Worm (Caenorhabditis elegans) whole organism, early embryonic: ENCODE measurements around the gene D1086.18.

Experiments
- B0310.2 ChIP-seq: sonication (generic microtip); optimal IDR thresholded peaks from 2 replicates; lab custom pipeline; 2016; ENCODE audit warnings: mild to moderate bottlenecking, missing genetic modification characterization, missing compliant biosample characterization
- F13C5.2 ChIP-seq: sonication (generic microtip); optimal IDR thresholded peaks from 2 replicates; lab custom pipeline; 2017; ENCODE audit warnings: mild to moderate bottlenecking, missing genetic modification characterization, inconsistent platforms, missing compliant biosample characterization
- aly-1 ChIP-seq: sonication (generic microtip); optimal IDR thresholded peaks from 2 replicates; lab custom pipeline; 2016; ENCODE audit warnings: missing genetic modification characterization, missing compliant biosample characterization
- ama-1 ChIP-seq: fragments of 150-350 bp; optimal IDR thresholded peaks from 2 replicates; lab custom pipeline; 2014
- ceh-13 ChIP-seq: fragments of 200-800 bp; sonication (Bioruptor generic); optimal IDR thresholded peaks from 2 replicates; lab custom pipeline; 2018; ENCODE audit warnings: mild to moderate bottlenecking, missing genetic modification characterization, missing compliant biosample characterization
- ceh-36 ChIP-seq: sonication (generic microtip); optimal IDR thresholded peaks from 2 replicates; lab custom pipeline; 2016; ENCODE audit warnings: missing genetic modification characterization, inconsistent platforms, missing compliant biosample characterization
- ets-7 ChIP-seq: sonication (generic microtip); optimal IDR thresholded peaks from 2 replicates; lab custom pipeline; 2016; ENCODE audit warnings: missing genotype, missing genetic modification characterization, missing compliant biosample characterization
- flt-1 ChIP-seq: fragments of 200-800 bp; sonication (Bioruptor generic); IDR thresholded peaks from 2 replicates; pipeline ENCODE4 v1.3.6; 2022; ENCODE audit warnings: missing genetic modification characterization, missing compliant biosample characterization
- hmbx-1 ChIP-seq: sonication (generic microtip); optimal IDR thresholded peaks from 2 replicates; lab custom pipeline; 2016; ENCODE audit warnings: mild to moderate bottlenecking, missing genetic modification characterization, missing compliant biosample characterization
- hmg-4 ChIP-seq: fragments of 200-800 bp; sonication (Bioruptor generic); optimal IDR thresholded peaks from 2 replicates; lab custom pipeline; 2018; ENCODE audit warnings: mild to moderate bottlenecking, missing genetic modification characterization, missing compliant biosample characterization
- hnd-1 ChIP-seq: sonication (generic microtip); optimal IDR thresholded peaks from 2 replicates; lab custom pipeline; 2016; ENCODE audit warnings: missing genetic modification characterization, missing compliant biosample characterization
- pes-1 ChIP-seq: fragments of 200-800 bp; sonication (Bioruptor generic); IDR thresholded peaks from 2 replicates; pipeline ENCODE4 v1.3.6; 2022; ENCODE audit warnings: missing genetic modification reagents, missing genetic modification characterization, missing compliant biosample characterization
- scrt-1 ChIP-seq: fragments of 200-800 bp; sonication (Bioruptor generic); IDR thresholded peaks from 2 replicates; pipeline ENCODE4 v1.3.6; 2022; ENCODE audit warnings: missing genetic modification characterization, missing compliant biosample characterization
- sea-1 ChIP-seq: fragments of 200-800 bp; sonication (Bioruptor generic); conservative IDR thresholded peaks from 2 replicates; pipeline ENCODE4 v1.3.6; 2022; ENCODE audit warnings: missing genetic modification characterization, missing compliant biosample characterization
- tbx-11 ChIP-seq: fragments of 200-800 bp; sonication (Bioruptor generic); IDR thresholded peaks from 2 replicates; pipeline ENCODE4 v1.3.6; 2022; ENCODE audit warnings: missing genetic modification characterization, missing compliant biosample characterization
- tbx-37 ChIP-seq: fragments of 200-800 bp; sonication (Bioruptor generic); conservative IDR thresholded peaks from 2 replicates; pipeline ENCODE4 v1.3.6; 2022; ENCODE audit warnings: missing genetic modification reagents, missing genetic modification characterization, missing compliant biosample characterization
- tra-4 ChIP-seq: sonication (generic microtip); optimal IDR thresholded peaks from 2 replicates; lab custom pipeline; 2017; ENCODE audit warnings: missing genetic modification characterization, missing compliant biosample characterization

The D1086.18 gene

ce11 chrV:14092403-14092802 lies 6.7 kb downstream of the D1086.18 start, which contains the start of gene D1086.3:
Gene D1086.3 (plus strand): TSS chrV:14092792.
- TF ChIP-seq F13C5.2 (tag; lab: Kevin White, UChicago) (peak; percentile 1), hmg-4 (no peak)

- TF ChIP-seq scrt-1, result no peak
- TF ChIP-seq tbx-11 (GFP tag; lab: Robert Waterston, UW), result no peak
- no peak for TF ChIP-seq hmbx-1
- TF ChIP-seq sea-1 (GFP tag; lab: Robert Waterston, UW), result no peak
- TF ChIP-seq hmg-4, result no peak
- TF ChIP-seq F13C5.2 (tag; lab: Kevin White, UChicago), result no peak
- no peak for TF ChIP-seq ceh-36 (tag; lab: Kevin White, UChicago)
- no peak for TF ChIP-seq pes-1 (GFP tag; lab: Robert Waterston, UW)
- TF ChIP-seq ama-1 (lab: Kevin White, UChicago), result no peak
These were observed 8.1 kb downstream of the D1086.18 start, which contains the start of gene D1086.8 for ce11 chrV:14093805-14094204. Gene D1086.8 (plus strand): TSS chrV:14094105.

- no peak for TF ChIP-seq aly-1 (tag; lab: Kevin White, UChicago)
- TF ChIP-seq ama-1 (lab: Kevin White, UChicago), result no peak
- TF ChIP-seq pes-1 (GFP tag; lab: Robert Waterston, UW), result no peak
- no peak for TF ChIP-seq ceh-36 (tag; lab: Kevin White, UChicago)
- TF ChIP-seq tbx-11 (GFP tag; lab: Robert Waterston, UW), result no peak
- TF ChIP-seq hmg-4, result no peak
- no peak for TF ChIP-seq hnd-1 (tag; lab: Kevin White, UChicago)
- no peak for TF ChIP-seq ets-7 (tag; lab: Kevin White, UChicago)
- TF ChIP-seq sea-1 (GFP tag; lab: Robert Waterston, UW), result no peak
- no peak for TF ChIP-seq ceh-13
- TF ChIP-seq F13C5.2 (tag; lab: Kevin White, UChicago), result no peak
- no peak for TF ChIP-seq tbx-37
- no peak for TF ChIP-seq scrt-1
- TF ChIP-seq B0310.2 (tag; lab: Kevin White, UChicago), result no peak
- TF ChIP-seq hmbx-1, result no peak
- no peak for TF ChIP-seq flt-1 (GFP tag; lab: Robert Waterston, UW)
- TF ChIP-seq tra-4 (tag; lab: Kevin White, UChicago), result no peak
These were observed 8.9 kb downstream of the D1086.18 start for ce11 chrV:14094546-14094945.

- TF ChIP-seq tra-4 (tag; lab: Kevin White, UChicago) (no peak), hnd-1 (tag; lab: Kevin White, UChicago) (no peak), B0310.2 (tag; lab: Kevin White, UChicago) (no peak), hmbx-1 (no peak), hmg-4 (no peak), sea-1 (GFP tag; lab: Robert Waterston, UW) (no peak), pes-1 (GFP tag; lab: Robert Waterston, UW) (no peak), ama-1 (lab: Kevin White, UChicago) (no peak), F13C5.2 (tag; lab: Kevin White, UChicago) (no peak), aly-1 (tag; lab: Kevin White, UChicago) (no peak), ets-7 (tag; lab: Kevin White, UChicago) (no peak), tbx-37 (no peak), flt-1 (GFP tag; lab: Robert Waterston, UW) (no peak), ceh-36 (tag; lab: Kevin White, UChicago) (no peak), tbx-11 (GFP tag; lab: Robert Waterston, UW) (no peak), ceh-13 (no peak), scrt-1 (no peak)
These were observed 9.3 kb downstream of the D1086.18 start for ce11 chrV:14094953-14095352.

ce11 chrV:14097358-14097757 lies 11.7 kb downstream of the D1086.18 start:
- no peak for TF ChIP-seq scrt-1

- TF ChIP-seq ama-1 (lab: Kevin White, UChicago), result no peak
These were observed 12.8 kb downstream of the D1086.18 start, which contains the start of the genes D1086.2 and D1086.1 for ce11 chrV:14098519-14098918. Gene D1086.2 (minus strand): TSS chrV:14098668. Gene D1086.1 (plus strand): TSS chrV:14098858.

- TF ChIP-seq ceh-13, result no peak
- TF ChIP-seq aly-1 (tag; lab: Kevin White, UChicago), result no peak
- TF ChIP-seq ets-7 (tag; lab: Kevin White, UChicago), result no peak
- no peak for TF ChIP-seq flt-1 (GFP tag; lab: Robert Waterston, UW)
- TF ChIP-seq hmg-4, result no peak
- no peak for TF ChIP-seq B0310.2 (tag; lab: Kevin White, UChicago)
- TF ChIP-seq tbx-37, result no peak
- TF ChIP-seq pes-1 (GFP tag; lab: Robert Waterston, UW), result no peak
- no peak for TF ChIP-seq hmbx-1
- no peak for TF ChIP-seq tbx-11 (GFP tag; lab: Robert Waterston, UW)
These were observed 15.2 kb downstream of the D1086.18 start, which contains the start of gene D1086.12 for ce11 chrV:14100886-14101285. Gene D1086.12 (plus strand): TSS chrV:14101186.

ce11 chrV:14103970-14104369 lies 18.3 kb downstream of the D1086.18 start, which contains the start of gene D1086.9:
Gene D1086.9 (plus strand): TSS chrV:14104270.
- TF ChIP-seq aly-1 (tag; lab: Kevin White, UChicago) (no peak), ceh-36 (tag; lab: Kevin White, UChicago) (no peak), tbx-11 (GFP tag; lab: Robert Waterston, UW) (no peak), hnd-1 (tag; lab: Kevin White, UChicago) (no peak), ama-1 (lab: Kevin White, UChicago) (no peak), ets-7 (tag; lab: Kevin White, UChicago) (no peak), F13C5.2 (tag; lab: Kevin White, UChicago) (no peak), tra-4 (tag; lab: Kevin White, UChicago) (no peak), hmbx-1 (no peak), B0310.2 (tag; lab: Kevin White, UChicago) (no peak), tbx-37 (no peak), pes-1 (GFP tag; lab: Robert Waterston, UW) (no peak)
